Worm (Caenorhabditis elegans) whole organism, dauer: ENCODE measurements around the gene M02B7.7.

Experiments
- unc-62 ChIP-seq: sonication (generic microtip); optimal IDR thresholded peaks from 2 replicates; lab custom pipeline; 2017; ENCODE audit warnings: missing biosample characterization, missing genetic modification reagents, missing genetic modification characterization

M02B7.7 gene

DNA sequence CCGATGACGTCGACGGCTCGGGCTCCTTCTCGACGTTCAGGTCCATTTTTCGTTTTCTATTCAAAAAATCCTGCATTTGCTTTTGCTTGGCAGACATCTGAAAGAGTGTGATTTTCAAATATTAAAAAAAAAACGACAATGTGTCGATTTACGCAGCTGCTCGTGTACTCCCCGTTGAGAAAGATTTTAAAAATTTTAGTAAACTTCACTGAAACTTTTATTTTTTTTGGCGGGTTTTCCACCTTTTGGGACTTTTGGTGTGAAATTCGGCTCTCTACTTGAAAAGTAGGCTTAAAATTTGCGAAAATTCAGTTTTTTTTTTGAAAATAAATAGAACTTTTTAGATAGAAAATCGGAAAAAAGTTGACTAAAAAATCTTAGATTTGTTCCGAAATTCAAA, at the start of gene M02B7.7:
TSS of gene M02B7.7 (minus strand) at position 101 of the 400 bp plus-strand sequence.
- TF ChIP-seq unc-62 (GFP tag; lab: Kevin White, UChicago), result no peak

DNA sequence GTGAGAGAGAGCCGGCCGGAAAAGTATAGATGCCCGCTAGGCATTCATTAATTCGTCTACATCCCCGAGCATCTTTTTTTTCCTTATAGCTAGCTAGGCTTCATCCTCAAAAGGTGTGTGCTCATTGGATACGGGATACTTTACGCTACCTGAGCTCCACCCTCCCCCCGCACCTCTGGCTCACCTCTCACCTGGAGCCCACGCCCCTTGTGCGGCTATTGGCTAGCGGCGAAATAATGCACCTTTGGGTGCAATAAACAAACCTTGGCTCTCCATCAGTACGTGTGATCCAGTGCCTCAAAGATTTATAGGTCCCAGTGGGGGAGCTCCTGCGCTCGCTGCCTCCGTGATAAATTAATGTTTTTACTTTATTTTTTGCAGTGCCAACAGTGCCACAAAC, 49.2 kb upstream of the M02B7.7 start:
- no peak for TF ChIP-seq unc-62 (GFP tag; lab: Kevin White, UChicago)

DNA sequence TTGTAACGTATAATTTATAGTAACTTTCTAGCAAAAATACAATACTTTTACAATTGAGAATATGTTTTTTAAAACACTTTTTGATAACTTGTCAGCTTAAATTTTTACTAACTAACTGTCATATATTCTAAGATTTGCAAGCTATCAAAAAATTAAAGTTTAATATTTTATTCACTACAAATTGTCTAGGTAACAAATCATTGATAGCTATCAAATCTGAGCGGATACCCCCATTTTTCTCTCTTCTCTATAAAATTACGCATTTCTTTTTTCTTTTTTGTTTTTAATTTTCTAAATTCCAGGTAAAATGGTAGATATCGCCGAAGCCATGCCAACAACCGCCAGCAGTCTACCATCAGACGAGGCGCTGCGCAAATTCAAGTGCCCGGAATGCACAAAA, 48.6 kb upstream of the M02B7.7 start, which contains the start of gene zag-1:
TSS of gene zag-1 (plus strand) at position 301 of the 400 bp plus-strand sequence.
- TF ChIP-seq unc-62 (GFP tag; lab: Kevin White, UChicago), result no peak

DNA sequence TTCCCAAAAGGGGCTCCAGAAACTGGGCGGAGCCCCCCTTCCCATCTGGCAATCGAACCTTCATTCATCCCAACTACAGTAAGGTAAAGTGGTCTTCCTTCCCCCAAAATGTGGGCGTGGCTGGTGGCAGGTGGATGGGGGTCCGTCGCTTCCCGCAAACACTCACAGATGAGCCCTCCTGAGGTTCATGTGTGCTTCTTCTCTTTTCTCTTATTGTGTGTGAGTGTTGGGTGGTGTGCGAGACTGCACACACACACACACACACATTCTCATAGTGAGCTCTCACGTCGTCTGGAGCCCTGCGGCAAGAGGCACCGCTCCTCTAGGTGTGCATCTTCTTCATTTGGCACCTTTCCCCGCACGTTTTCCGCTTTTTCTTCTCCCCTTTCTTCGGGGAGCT, 47.6 kb upstream of the M02B7.7 start:
- TF ChIP-seq unc-62 (GFP tag; lab: Kevin White, UChicago), result no peak

DNA sequence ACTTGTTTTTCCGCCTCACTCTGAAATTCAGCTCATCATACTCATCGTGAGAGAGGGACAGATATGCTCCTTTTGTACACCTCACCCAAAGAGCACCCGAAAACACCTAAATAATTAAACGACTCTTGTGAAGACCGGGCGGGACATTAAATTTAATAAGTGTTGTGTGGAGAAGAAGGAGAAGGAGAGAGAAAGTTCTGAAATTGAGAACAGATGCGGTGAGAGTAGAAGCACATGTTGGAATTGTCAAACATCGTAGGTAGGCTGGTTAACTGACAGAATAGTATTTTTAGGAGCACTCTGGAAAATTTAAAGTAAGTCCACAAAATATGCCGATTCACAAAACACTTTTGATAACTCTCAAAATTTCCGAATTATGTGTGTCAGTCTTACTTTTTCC, 46.6 kb upstream of the M02B7.7 start:
- no peak for TF ChIP-seq unc-62 (GFP tag; lab: Kevin White, UChicago)

DNA sequence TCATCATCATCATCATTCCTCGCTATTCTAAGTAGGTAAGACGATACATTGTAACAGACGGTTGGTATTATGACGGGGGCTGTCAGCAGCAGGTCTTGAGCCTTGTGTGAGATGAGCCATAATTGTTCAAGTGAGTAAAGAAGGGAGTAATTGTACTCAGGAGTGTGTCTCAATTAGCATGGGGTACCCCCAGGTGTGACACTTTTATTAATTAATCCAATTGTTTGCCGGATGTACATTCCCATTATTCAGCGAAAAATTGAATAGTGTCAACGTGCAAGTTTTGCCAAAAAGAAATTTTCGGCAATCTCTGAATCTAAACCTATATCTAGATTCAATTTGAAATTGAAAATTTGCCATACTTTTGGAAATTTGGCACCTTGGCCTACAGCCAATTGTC, 42.0 kb upstream of the M02B7.7 start:
- no peak for TF ChIP-seq unc-62 (GFP tag; lab: Kevin White, UChicago)

DNA sequence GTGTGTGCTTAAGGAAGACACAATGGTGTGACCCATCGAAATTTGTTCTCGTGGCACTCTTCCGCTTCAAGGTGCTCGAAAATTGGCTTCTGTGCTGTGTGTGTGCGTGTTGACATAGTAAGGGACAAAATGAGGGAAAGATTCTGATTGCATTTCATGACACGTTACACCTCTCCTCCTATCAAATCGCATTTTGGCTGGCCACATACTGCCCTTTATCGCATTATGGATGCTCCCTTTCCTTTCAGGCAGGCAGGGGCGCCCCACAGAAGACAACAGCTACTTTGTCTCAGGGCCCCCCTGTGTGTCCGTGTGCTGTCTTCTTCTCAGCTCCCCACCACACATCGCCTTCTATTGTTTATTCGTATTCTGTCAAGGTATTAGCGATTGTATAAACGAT, 40.5 kb upstream of the M02B7.7 start:
- TF ChIP-seq unc-62 (GFP tag; lab: Kevin White, UChicago), result no peak

DNA sequence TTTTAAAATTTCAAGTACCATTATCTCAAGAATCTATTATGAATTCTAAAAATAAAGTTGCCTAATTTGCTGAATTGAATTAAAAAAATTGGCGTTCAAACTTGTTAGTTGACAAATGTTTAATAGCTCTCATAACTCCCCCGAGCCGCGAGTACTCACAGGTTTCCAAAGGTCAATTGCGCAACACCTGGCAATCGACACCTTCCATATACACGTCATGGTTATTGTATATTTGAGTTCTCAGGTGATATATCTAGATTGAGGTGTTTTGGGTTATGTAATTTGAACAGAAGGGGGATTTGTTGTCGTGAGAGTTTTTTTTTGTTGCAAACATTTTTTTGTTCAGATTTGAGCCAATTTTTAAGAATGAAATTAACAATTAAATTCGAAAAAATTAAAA, 37.6 kb upstream of the M02B7.7 start:
- TF ChIP-seq unc-62 (GFP tag; lab: Kevin White, UChicago), result no peak

DNA sequence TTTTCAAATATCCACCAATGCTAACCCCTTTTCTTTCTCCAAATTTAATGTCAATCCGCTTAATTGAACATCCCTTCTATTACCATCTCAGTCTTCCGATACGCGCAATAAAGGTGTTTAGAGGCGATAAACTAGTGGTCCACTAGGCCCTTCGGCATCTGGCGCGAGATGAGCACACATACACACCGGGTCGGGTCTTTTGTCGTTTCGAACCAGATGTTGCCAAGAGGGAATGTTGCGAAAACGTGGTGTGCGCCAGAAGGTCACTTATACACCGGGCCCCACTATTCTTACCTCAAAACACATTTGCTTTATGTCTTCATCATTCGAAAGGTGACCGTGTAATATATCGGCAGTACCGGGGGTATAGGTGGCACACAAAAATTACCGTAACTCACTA, 37.0 kb upstream of the M02B7.7 start:
- TF ChIP-seq unc-62 (GFP tag; lab: Kevin White, UChicago), result no peak

DNA sequence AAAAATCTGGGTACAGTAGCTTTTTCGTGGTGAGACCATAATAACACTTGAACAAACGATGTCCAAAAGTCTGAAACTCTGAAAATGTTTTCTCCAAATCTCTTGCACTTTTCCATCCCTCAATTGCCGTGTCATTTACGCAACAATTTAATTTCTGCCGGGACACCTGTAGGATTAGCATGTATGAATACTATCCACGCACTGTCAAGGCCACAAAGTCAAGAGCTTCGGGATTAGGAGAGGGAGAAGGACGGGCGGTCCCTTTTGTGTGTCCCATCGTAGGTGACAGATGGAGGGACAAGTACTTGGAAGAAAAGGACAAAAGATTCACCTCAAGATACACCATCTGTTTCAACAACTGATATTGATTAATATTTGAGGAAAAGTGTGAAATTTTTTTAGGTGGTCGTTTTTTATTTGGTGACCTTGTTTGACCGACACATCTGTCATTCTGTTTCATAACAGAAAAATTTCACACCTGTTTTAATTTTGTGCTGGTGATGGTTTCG, 36.1 kb upstream of the M02B7.7 start:
- TF ChIP-seq unc-62 (GFP tag; lab: Kevin White, UChicago), result no peak

DNA sequence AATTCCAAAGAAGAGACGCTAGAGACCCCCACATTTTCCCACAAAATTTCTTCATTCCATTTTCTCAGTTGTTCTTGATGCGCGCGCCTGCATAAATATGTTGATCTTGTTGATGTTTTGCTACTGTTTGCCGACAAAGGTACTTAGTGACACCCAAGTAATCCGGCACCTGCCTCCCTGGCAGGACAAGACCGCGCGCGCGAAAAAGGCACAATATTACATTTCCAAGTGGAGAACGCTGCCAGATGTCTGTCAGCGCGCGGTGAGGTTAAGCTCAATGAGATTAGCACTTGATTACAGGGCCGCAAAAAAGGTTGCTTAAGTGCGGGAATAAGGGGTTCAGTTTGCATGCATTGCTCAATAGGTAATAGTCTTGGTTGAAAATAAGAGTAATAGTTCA, 34.6 kb upstream of the M02B7.7 start:
- no peak for TF ChIP-seq unc-62 (GFP tag; lab: Kevin White, UChicago)

DNA sequence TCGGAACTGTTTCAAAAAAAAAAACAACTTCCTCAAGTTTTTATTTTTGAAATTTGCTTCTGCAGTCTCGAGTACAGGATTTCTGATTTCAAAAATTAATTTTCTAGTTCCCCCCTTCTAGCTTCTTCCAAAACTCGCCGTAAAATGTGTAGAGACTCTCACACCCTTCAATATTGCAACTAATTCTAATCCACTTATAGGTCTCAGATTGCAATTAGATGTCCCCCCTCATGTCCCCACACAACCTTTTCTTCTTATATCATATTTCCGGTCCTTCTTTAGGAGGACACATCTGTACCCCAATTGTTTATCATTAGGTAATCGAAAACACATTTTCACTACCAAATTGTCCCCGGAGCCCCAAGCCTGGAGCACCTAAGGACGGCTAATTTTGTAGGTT, 33.5 kb upstream of the M02B7.7 start:
- TF ChIP-seq unc-62 (GFP tag; lab: Kevin White, UChicago), result no peak

DNA sequence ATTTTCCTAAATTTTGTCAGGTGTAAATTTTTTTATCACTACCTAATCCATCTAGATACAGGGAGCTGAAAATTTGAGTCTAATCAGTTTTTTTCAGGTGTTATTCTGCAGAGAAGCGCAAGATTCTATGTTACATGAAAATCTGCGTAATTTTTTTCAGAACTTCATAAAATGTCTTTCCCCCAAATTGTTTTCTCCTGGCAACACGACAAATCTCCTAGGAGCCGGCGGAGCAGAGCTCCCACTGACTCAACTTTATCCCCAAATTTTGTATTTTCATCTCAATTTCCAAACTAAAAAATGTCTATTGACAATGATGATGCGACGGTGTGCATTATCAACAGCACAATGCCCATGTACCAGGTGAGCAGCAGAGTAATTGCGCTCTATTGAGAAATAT, 32.4 kb upstream of the M02B7.7 start, which contains the start of gene F28F9.2:
TSS of gene F28F9.2 (plus strand) at position 301 of the 400 bp plus-strand sequence.
- TF ChIP-seq unc-62 (GFP tag; lab: Kevin White, UChicago), result no peak

DNA sequence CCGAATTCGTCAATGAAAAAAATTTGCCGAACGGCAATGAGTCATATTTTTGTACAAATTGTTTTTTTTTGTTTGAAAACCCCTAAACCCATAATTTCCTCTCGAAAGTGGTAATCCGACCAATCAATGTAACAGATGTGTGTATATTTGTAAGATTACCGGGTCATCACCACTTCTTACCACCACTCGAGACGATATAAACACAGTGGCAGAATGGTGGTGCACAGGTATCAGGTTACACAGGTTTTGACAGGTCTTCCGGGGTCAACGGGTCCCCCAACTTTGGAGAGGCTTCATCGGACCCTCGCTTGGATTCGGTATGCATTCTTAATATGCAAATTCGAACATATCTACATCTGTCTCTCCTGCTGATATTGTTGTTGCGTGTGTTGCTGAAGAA, 31.7 kb upstream of the M02B7.7 start:
- no peak for TF ChIP-seq unc-62 (GFP tag; lab: Kevin White, UChicago)

DNA sequence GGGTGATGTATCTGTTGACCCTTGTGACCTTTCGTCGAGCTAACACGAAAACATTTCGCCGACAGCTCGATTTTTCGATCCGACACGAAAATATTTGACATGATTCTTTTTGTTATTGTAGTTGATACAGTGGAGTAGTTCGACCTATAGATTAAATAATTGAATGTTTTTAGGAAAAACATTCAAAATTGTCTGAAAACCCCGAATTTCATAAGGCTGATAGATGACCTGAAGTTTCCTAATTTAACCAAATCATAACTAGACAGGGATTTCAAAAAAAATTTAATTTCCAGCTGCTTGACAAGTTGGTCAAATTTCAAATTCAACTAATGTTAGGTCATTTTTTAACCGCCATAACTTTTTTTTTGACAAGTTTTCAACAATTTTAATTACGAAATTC, 28.1 kb upstream of the M02B7.7 start, which contains the start of gene cal-3:
TSS of gene cal-3 (minus strand) at position 101 of the 400 bp plus-strand sequence.
- no peak for TF ChIP-seq unc-62 (GFP tag; lab: Kevin White, UChicago)

DNA sequence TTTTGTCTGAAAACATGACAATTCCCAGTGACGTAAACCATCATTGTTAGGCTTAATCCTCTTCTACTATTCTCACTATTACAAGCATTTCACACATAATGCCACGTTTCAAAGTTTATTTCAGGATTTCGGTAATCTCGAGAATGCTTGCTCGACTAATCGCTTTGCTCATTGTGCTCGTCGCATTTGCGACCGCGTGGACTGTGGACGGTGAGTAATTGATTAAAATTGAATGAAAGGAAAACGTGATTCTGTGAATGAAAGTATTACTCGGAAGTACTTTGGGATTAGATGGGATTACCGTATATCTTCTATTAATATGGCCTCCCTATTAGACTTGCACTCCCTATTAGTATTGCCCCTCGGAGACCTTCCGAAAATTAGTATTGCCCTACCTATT, 26.8 kb upstream of the M02B7.7 start:
- no peak for TF ChIP-seq unc-62 (GFP tag; lab: Kevin White, UChicago)

DNA sequence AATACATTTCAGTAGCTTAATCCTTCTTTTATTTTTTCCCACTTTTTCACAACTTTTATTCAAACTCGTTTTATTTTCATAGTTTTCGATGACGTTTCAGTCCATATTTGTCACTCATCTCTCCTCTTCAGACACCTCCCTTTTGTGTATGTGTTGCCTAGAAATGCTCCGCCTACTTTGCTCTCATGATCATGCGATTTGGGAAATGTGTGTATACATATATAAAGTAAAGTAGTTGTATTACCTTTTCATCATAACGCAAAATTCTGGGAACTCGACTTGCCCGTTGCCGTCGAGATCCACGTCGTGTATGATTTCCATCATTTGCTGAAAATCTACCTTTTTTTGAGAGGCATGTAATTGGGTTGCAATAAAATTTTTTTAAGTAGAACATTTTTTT, 25.0 kb upstream of the M02B7.7 start:
- no peak for TF ChIP-seq unc-62 (GFP tag; lab: Kevin White, UChicago)

DNA sequence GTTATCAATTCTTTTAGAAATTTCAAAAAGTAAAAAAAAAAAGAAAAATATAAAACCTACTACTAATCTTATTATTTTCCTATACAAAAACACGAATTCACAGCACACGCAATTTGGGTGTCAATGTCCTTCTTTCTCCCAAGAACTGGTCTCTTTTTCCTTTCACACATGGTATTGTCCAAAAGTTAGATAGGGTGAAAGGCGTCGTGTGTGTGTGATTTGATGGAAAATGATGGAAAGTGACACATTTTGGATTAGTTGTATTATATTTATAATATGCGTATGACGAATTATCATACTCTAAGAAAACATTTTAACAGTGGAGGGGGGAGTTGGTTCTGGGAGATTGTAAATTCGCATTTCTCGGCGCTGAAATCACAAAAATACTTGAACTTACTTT, 20.7 kb upstream of the M02B7.7 start:
- no peak for TF ChIP-seq unc-62 (GFP tag; lab: Kevin White, UChicago)
